Fruit fly (Drosophila melanogaster): Measurements from ENCODE around the gene CG31463.

CG31463 gene

DNA sequence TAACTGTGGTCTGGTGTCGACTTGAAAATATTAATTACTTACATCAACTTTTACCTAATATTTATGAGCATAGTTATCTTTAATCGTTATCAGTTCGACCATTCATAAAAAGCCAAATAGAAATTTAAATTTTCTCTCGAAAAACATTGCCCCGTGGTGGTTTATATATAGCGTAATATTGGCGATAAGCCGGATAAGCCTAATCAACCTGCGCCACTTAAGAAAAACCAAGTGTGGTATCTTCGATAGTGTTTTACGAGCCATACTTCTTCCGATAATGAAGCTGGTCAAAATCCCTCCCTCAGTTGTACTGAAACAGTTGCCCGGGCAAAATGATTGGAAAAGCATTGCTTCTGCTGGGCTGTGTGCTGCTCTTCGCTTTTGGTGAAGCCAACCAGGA lies at the start of gene CG31463:
Gene CG31463 (plus strand): TSS at position 302 of the 400 bp plus-strand sequence.
- TF ChIP-seq CG12605 (GFP tag; IDR thresholded peaks at IDR 0.05): no peak

DNA sequence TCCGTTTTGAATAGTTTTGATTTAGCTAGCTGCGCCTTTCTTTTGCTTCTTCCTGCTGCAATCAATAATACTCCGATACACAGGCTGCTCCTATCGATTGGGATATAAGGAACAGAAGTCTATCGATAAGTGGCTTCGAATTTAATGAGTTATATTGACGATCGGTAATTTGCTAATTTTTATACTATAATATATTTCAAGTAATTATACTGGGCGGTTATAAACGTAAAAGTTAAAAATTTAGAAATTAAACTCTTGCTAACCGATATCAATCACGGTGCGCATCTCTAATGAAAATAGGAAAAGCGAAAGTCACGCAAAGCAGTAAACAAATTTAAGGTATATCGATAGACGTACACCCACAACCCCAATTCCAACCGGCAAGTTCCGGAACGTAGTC lies 48.4 kb upstream of the CG31463 start, which contains the start of the genes CG9636, CG18749 and CG33722:
Gene CG9636 (minus strand): TSS at position 73 of the 400 bp plus-strand sequence.
Gene CG18749 (plus strand): TSS at position 336 of the 400 bp plus-strand sequence.
Gene CG33722 (plus strand): TSS at position 336 of the 400 bp plus-strand sequence.
- TF ChIP-seq Pif1B (GFP tag; optimal IDR thresholded peaks at IDR 0.05): peak; percentile 69
- no peak for TF ChIP-seq Pif1A (GFP tag; optimal IDR thresholded peaks at IDR 0.05)
- TF ChIP-seq fd96Ca (GFP tag; IDR thresholded peaks at IDR 0.05): no peak
- TF ChIP-seq CG8301 (tag; optimal IDR thresholded peaks at IDR 0.05): peak; percentile 52
- TF ChIP-seq Ets98B (GFP tag; IDR thresholded peaks at IDR 0.05): peak; percentile 52; the same call in 1 of the 2 replicates
- no peak; the same call in 1 of the 2 replicates for TF ChIP-seq CG32121 (GFP tag; IDR thresholded peaks at IDR 0.05)
- TF ChIP-seq CG9948 (tag; optimal IDR thresholded peaks at IDR 0.05): no peak
- TF ChIP-seq gl (tag; optimal IDR thresholded peaks at IDR 0.05): no peak
- no peak for TF ChIP-seq CG13204 (GFP tag; optimal IDR thresholded peaks at IDR 0.05)
- peak; percentile 40 for TF ChIP-seq CG8159 (tag; optimal IDR thresholded peaks at IDR 0.05)
- TF ChIP-seq Snoo (tag; optimal IDR thresholded peaks at IDR 0.05): peak; percentile 45
- peak; percentile 58 for TF ChIP-seq CG15710 (tag; optimal IDR thresholded peaks at IDR 0.05)
- no peak for TF ChIP-seq CG14655 (GFP tag; optimal IDR thresholded peaks at IDR 0.05)
- TF ChIP-seq CG12605 (GFP tag; IDR thresholded peaks at IDR 0.05): no peak
- TF ChIP-seq D1 (tag; optimal IDR thresholded peaks at IDR 0.05): peak; percentile 26
- TF ChIP-seq rn (GFP tag; IDR thresholded peaks at IDR 0.05): no peak
- peak; percentile 36; the same call in 1 of the 3 replicates for TF ChIP-seq CG4496 (GFP tag; IDR thresholded peaks at IDR 0.05)
- TF ChIP-seq CG10348 (GFP tag; IDR thresholded peaks at IDR 0.05): no peak
- peak; percentile 41 for TF ChIP-seq CG17806 (tag; optimal IDR thresholded peaks at IDR 0.05)
- no peak for TF ChIP-seq CG34367 (tag; optimal IDR thresholded peaks at IDR 0.05)
- peak; percentile 4 for TF ChIP-seq EcR (GFP tag; optimal IDR thresholded peaks at IDR 0.05)

DNA sequence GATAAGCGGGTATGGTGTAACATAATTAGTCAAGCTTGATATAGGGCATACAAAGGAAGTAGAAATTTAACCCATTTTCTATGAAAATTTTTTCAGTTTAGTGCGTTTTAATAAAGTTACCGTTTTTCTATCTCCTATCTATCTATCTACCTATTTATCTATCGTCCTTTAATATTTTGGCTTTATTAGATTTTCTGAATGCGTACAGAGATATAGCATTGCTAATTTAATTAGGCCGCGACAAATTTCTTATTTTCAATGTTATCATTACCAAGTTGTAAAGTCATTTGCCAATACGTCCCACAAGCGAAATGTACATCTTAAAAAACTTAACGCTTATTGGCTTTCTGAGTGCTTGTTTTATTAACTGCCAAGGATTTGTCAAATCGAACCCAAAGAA lies 44.0 kb upstream of the CG31463 start, which contains the start of gene CG15864:
Gene CG15864 (plus strand): TSS at position 301 of the 400 bp plus-strand sequence.
- TF ChIP-seq D1 (tag; optimal IDR thresholded peaks at IDR 0.05) (no peak), CG14655 (GFP tag; optimal IDR thresholded peaks at IDR 0.05) (no peak), CG13204 (GFP tag; optimal IDR thresholded peaks at IDR 0.05) (no peak), rn (GFP tag; IDR thresholded peaks at IDR 0.05) (no peak), Pif1B (GFP tag; optimal IDR thresholded peaks at IDR 0.05) (no peak), Pif1A (GFP tag; optimal IDR thresholded peaks at IDR 0.05) (no peak), CG9948 (tag; optimal IDR thresholded peaks at IDR 0.05) (no peak), CG32121 (GFP tag; IDR thresholded peaks at IDR 0.05) (no peak), EcR (GFP tag; optimal IDR thresholded peaks at IDR 0.05) (no peak), Ets98B (GFP tag; IDR thresholded peaks at IDR 0.05) (no peak), CG34367 (tag; optimal IDR thresholded peaks at IDR 0.05) (no peak), CG10348 (GFP tag; IDR thresholded peaks at IDR 0.05) (no peak), fd96Ca (GFP tag; IDR thresholded peaks at IDR 0.05) (no peak), CG4496 (GFP tag; IDR thresholded peaks at IDR 0.05) (no peak), Snoo (tag; optimal IDR thresholded peaks at IDR 0.05) (no peak), CG8159 (tag; optimal IDR thresholded peaks at IDR 0.05) (no peak)

dm6 chr3R:8250166-8250733 lies 41.9 kb upstream of the CG31463 start, which contains the start of gene mtg:
Gene mtg (plus strand): TSS chr3R:8250497.
- TF ChIP-seq CG4496 (GFP tag; IDR thresholded peaks at IDR 0.05): peak; percentile 17; the same call in 1 of the 3 replicates
- TF ChIP-seq rn (GFP tag; IDR thresholded peaks at IDR 0.05): 0 out of 2 replicates have a peak, but pooled peaks have one; percentile 11
- no peak for TF ChIP-seq Snoo (tag; optimal IDR thresholded peaks at IDR 0.05)
- TF ChIP-seq Pif1A (GFP tag; optimal IDR thresholded peaks at IDR 0.05): no peak
- TF ChIP-seq CG10348 (GFP tag; IDR thresholded peaks at IDR 0.05): no peak
- TF ChIP-seq fd96Ca (GFP tag; IDR thresholded peaks at IDR 0.05): peak; percentile 25; the same call in 1 of the 3 replicates
- TF ChIP-seq Ets98B (GFP tag; IDR thresholded peaks at IDR 0.05): peak; percentile 31; the same call in 1 of the 2 replicates
- no peak for TF ChIP-seq CG17806 (tag; optimal IDR thresholded peaks at IDR 0.05)

- TF ChIP-seq CG32121 (GFP tag; IDR thresholded peaks at IDR 0.05) (no peak), fd96Ca (GFP tag; IDR thresholded peaks at IDR 0.05) (0 out of 3 replicates have a peak, but pooled peaks have one; percentile 18), rn (GFP tag; IDR thresholded peaks at IDR 0.05) (no peak), CG4496 (GFP tag; IDR thresholded peaks at IDR 0.05) (no peak), CG13204 (GFP tag; optimal IDR thresholded peaks at IDR 0.05) (peak; percentile 90)
Measured at dm6 chr3R:8251532-8251931, 40.6 kb upstream of the CG31463 start.

DNA sequence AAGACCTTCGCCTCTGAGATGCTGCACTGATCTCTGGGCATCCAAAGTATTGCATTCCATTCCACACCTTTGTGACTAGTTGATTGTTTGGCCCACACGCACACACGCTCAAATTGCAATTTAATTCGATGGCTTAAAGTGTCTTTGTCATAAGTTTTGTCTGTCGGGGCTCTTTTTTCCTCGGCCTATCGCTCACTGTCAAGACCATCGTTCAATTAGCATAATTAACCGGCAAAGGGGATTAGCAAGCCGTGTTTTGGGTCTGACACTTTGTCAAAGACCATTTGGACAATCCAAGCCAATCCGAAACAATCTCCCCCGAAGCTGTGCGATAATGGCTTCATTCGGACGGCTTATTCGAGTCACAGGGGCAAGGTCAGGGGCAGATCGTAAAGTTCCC lies 37.8 kb upstream of the CG31463 start:
- no peak for TF ChIP-seq CG10348 (GFP tag; IDR thresholded peaks at IDR 0.05)
- TF ChIP-seq CG14655 (GFP tag; optimal IDR thresholded peaks at IDR 0.05): no peak
- TF ChIP-seq Pif1B (GFP tag; optimal IDR thresholded peaks at IDR 0.05): no peak
- TF ChIP-seq CG32121 (GFP tag; IDR thresholded peaks at IDR 0.05): no peak
- no peak for TF ChIP-seq fd96Ca (GFP tag; IDR thresholded peaks at IDR 0.05)
- TF ChIP-seq Snoo (tag; optimal IDR thresholded peaks at IDR 0.05): no peak
- TF ChIP-seq CG17806 (tag; optimal IDR thresholded peaks at IDR 0.05): no peak
- TF ChIP-seq rn (GFP tag; IDR thresholded peaks at IDR 0.05): no peak
- no peak for TF ChIP-seq CG8301 (tag; optimal IDR thresholded peaks at IDR 0.05)
- TF ChIP-seq CG8159 (tag; optimal IDR thresholded peaks at IDR 0.05): no peak
